Fruit fly (Drosophila melanogaster) S2 (cell line): ENCODE data around the gene CG34328.

Source experiments
- CG8478 ChIP-seq: fragments of >200 bp; optimal IDR thresholded peaks from 2 replicates; lab custom pipeline; 2018
- CTCF ChIP-seq, 2 experiments: fragments of >200 bp; optimal IDR thresholded peaks; 2 replicates each; lab custom pipeline; 2018

Gene CG34328

dm6 chrX:18364047-18364747 is 35.7 kb downstream of the CG34328 start:
- TF ChIP-seq CTCF (optimal IDR thresholded peaks at IDR 0.05; lab: Kevin White, UChicago) = no peak
- TF ChIP-seq CG8478 = no peak

- TF ChIP-seq CTCF (optimal IDR thresholded peaks at IDR 0.05; lab: Kevin White, UChicago) (no peak), CG8478 (no peak)
These were observed 36.4 kb downstream of the CG34328 start for dm6 chrX:18363423-18363822.

dm6 chrX:18358352-18358931 is 41.4 kb downstream of the CG34328 start, which contains the start of gene CG6106:
Gene CG6106, plus strand, starts transcription at chrX:18358881.
- TF ChIP-seq CG8478 = no peak
- TF ChIP-seq CTCF (optimal IDR thresholded peaks at IDR 0.05; lab: Kevin White, UChicago) = peak in 1 of 2 experiments; percentile 6

DNA sequence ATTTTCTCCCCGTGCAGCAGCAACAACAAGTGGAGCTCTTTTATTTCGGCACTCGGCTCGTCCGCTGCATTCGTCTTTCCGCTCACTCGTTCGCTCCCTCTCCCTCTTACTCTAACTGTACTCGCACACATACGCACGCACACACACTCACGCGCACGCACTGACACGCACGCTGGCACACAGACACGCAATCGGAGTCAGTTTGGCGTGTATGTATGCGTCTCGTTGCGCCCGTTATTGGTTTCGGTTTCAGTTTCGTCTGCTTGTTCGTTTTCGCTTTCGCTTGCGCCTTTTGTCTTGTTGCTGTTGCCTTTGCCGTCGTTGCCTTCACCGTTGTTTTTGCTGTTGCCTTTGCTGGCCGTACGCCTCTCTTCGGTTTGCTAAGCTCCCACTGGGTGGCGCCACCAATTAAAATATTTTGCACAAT is 42.1 kb downstream of the CG34328 start:
- TF ChIP-seq CG8478 (no peak), CTCF (optimal IDR thresholded peaks at IDR 0.05; lab: Kevin White, UChicago) (peak in 1 of 2 experiments; percentile 39)

DNA sequence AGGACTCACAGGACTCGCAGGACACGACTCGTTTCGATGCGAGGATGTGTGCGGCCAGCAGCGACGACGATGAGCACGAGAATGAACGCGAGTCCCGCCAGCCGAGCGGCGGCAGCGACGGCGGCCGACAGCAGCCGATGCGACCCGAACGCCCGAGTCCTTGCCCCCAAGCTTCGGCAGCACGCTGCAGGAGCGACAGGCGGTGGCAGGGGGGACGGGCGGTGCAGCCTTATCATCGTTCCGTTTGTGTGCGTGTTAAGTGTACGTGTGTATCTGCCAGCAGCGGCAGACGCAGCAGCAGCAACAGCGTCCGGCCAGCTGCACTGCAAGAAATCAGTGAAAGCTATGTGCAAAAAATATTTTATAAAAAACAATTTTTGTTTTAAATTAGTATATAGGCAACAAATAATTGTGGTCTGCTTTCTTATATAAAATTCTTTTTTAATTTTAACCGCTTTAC is 43.7 kb downstream of the CG34328 start, which contains the start of gene kairos:
kairos (minus strand) TSS at position 51 of the 460 bp plus-strand sequence.
- no peak for TF ChIP-seq CG8478
- TF ChIP-seq CTCF (optimal IDR thresholded peaks at IDR 0.05; lab: Kevin White, UChicago) = no peak

dm6 chrX:18350609-18351008 is 49.3 kb downstream of the CG34328 start:
- TF ChIP-seq CTCF (optimal IDR thresholded peaks at IDR 0.05; lab: Kevin White, UChicago) = no peak
- no peak for TF ChIP-seq CG8478
